Fruit fly (Drosophila melanogaster) whole organism, embryonic: Measurements from ENCODE around the gene CG10274.
A peak's percentile ranks its signal among the peaks of the same experiment; 100 is the strongest.

ENCODE experiments used
- ATbp ChIP-seq: fragments of 200-800 bp; sonication (Bioruptor generic); optimal IDR thresholded peaks from 2 replicates; lab custom pipeline; 2017; ENCODE audit warnings: missing biosample characterization, mild to moderate bottlenecking, missing genetic modification characterization, missing genetic modification reagents
- Ada2b ChIP-seq: fragments of 200-800 bp; sonication (Bioruptor generic); IDR thresholded peaks from 2 replicates; pipeline ENCODE4 v1.3.6; 2022; ENCODE audit warnings: missing biosample characterization, missing genetic modification characterization
- Adf1 ChIP-seq: fragments of 200-800 bp; sonication (Bioruptor generic); IDR thresholded peaks from 2 replicates; pipeline ENCODE4 v1.3.6; 2022; ENCODE audit warnings: missing biosample characterization, missing genetic modification characterization
- Antp ChIP-seq: fragments of 200-800 bp; sonication (Bioruptor generic); optimal IDR thresholded peaks from 3 replicates; lab custom pipeline; 2016; ENCODE audit warnings: missing biosample characterization, missing genetic modification characterization
- Bdp1 ChIP-seq: fragments of 200-800 bp; sonication (Bioruptor generic); optimal IDR thresholded peaks from 3 replicates; lab custom pipeline; 2016; ENCODE audit warnings: missing biosample characterization, missing genetic modification characterization
- Bgb ChIP-seq: fragments of 200-800 bp; sonication (Bioruptor generic); IDR thresholded peaks from 2 replicates; pipeline ENCODE4 v1.3.6; 2022; ENCODE audit warnings: missing biosample characterization, missing genetic modification characterization; ENCODE audit not compliant: partially characterized antibody
- CG10366 ChIP-seq: fragments of 200-800 bp; sonication (Bioruptor generic); IDR thresholded peaks from 2 replicates; pipeline ENCODE4 v1.3.6; 2022; ENCODE audit warnings: missing biosample characterization, missing genetic modification characterization
- CG13424 ChIP-seq: fragments of 200-800 bp; sonication (Bioruptor generic); optimal IDR thresholded peaks from 2 replicates; lab custom pipeline; 2019; ENCODE audit warnings: missing biosample characterization, mild to moderate bottlenecking, missing genetic modification characterization, moderate library complexity
- CG14050 ChIP-seq: fragments of 200-800 bp; sonication (Bioruptor generic); IDR thresholded peaks from 3 replicates; pipeline ENCODE4 v1.3.6; 2022; ENCODE audit warnings: missing biosample characterization, missing genetic modification characterization
- CG14667 ChIP-seq: fragments of 200-800 bp; sonication (Bioruptor generic); IDR thresholded peaks from 2 replicates; pipeline ENCODE4 v1.3.6; 2022; ENCODE audit warnings: missing biosample characterization, missing genetic modification characterization
- CG17328 ChIP-seq: fragments of 200-800 bp; sonication (Bioruptor generic); IDR thresholded peaks from 2 replicates; pipeline ENCODE4 v1.3.6; 2022; ENCODE audit warnings: missing biosample characterization, missing genetic modification characterization
- CG17385 ChIP-seq: fragments of 200-800 bp; sonication (Bioruptor generic); optimal IDR thresholded peaks from 3 replicates; lab custom pipeline; 2018; ENCODE audit warnings: missing biosample characterization, mild to moderate bottlenecking, missing genetic modification characterization
- CG17802 ChIP-seq: fragments of 200-800 bp; sonication (Bioruptor generic); optimal IDR thresholded peaks from 2 replicates; lab custom pipeline; 2018; ENCODE audit warnings: missing biosample characterization, mild to moderate bottlenecking, missing genetic modification characterization, moderate library complexity
- CG17912 ChIP-seq: fragments of 200-800 bp; sonication (Bioruptor generic); optimal IDR thresholded peaks from 2 replicates; lab custom pipeline; 2018; ENCODE audit warnings: missing biosample characterization, mild to moderate bottlenecking, missing genetic modification characterization
- CG2202 ChIP-seq: fragments of 200-800 bp; sonication (Bioruptor generic); optimal IDR thresholded peaks from 2 replicates; lab custom pipeline; 2018; ENCODE audit warnings: missing biosample characterization, mild to moderate bottlenecking, missing genetic modification characterization
- CG31365 ChIP-seq: fragments of 200-800 bp; sonication (Bioruptor generic); optimal IDR thresholded peaks from 2 replicates; lab custom pipeline; 2018; ENCODE audit warnings: missing biosample characterization, mild to moderate bottlenecking, missing genetic modification characterization
- CG33557 ChIP-seq: fragments of 200-800 bp; sonication (Bioruptor generic); optimal IDR thresholded peaks from 2 replicates; lab custom pipeline; 2019; ENCODE audit warnings: missing biosample characterization, mild to moderate bottlenecking, missing genetic modification characterization, moderate library complexity
- CG34376 ChIP-seq: fragments of 200-800 bp; sonication (Bioruptor generic); optimal IDR thresholded peaks from 2 replicates; lab custom pipeline; 2018; ENCODE audit warnings: missing biosample characterization, mild to moderate bottlenecking, missing genetic modification characterization
- CG6654 ChIP-seq: fragments of 200-800 bp; sonication (Bioruptor generic); optimal IDR thresholded peaks from 2 replicates; lab custom pipeline; 2017; ENCODE audit warnings: missing biosample characterization, mild to moderate bottlenecking, missing genetic modification characterization
- CG8388 ChIP-seq: fragments of 200-800 bp; sonication (Bioruptor generic); optimal IDR thresholded peaks from 2 replicates; lab custom pipeline; 2019; ENCODE audit warnings: missing biosample characterization, mild to moderate bottlenecking, missing genetic modification characterization, moderate library complexity
- CG9876 ChIP-seq: fragments of 200-800 bp; sonication (Bioruptor generic); optimal IDR thresholded peaks from 2 replicates; lab custom pipeline; 2016; ENCODE audit warnings: missing biosample characterization, missing genetic modification characterization
- CkIIα-i1 ChIP-seq: fragments of 200-800 bp; sonication (Bioruptor generic); IDR thresholded peaks from 2 replicates; pipeline ENCODE4 v1.3.6; 2022; ENCODE audit warnings: missing biosample characterization, missing genetic modification characterization
- Dad ChIP-seq: fragments of 200-800 bp; sonication (Bioruptor generic); optimal IDR thresholded peaks from 3 replicates; lab custom pipeline; 2016; ENCODE audit warnings: missing biosample characterization, missing genetic modification characterization
- Dek ChIP-seq: fragments of 200-800 bp; sonication (Bioruptor generic); optimal IDR thresholded peaks from 3 replicates; lab custom pipeline; 2019; ENCODE audit warnings: missing biosample characterization, mild to moderate bottlenecking, missing genetic modification characterization, moderate library complexity
- HLH54F ChIP-seq: fragments of 200-800 bp; sonication (Bioruptor generic); optimal IDR thresholded peaks from 3 replicates; lab custom pipeline; 2016; ENCODE audit warnings: missing biosample characterization, missing genetic modification characterization
- Hmr ChIP-seq: fragments of 200-800 bp; sonication (Bioruptor generic); optimal IDR thresholded peaks from 3 replicates; lab custom pipeline; 2017; ENCODE audit warnings: mild to moderate bottlenecking, missing biosample characterization, missing genetic modification reagents, missing genetic modification characterization
- Jarid2 ChIP-seq: fragments of 200-800 bp; sonication (Bioruptor generic); optimal IDR thresholded peaks from 3 replicates; lab custom pipeline; 2017; ENCODE audit warnings: mild to moderate bottlenecking, missing biosample characterization, missing genetic modification reagents, missing genetic modification characterization
- Nf-YB ChIP-seq: fragments of 200-800 bp; sonication (Bioruptor generic); optimal IDR thresholded peaks from 3 replicates; lab custom pipeline; 2019; ENCODE audit warnings: missing biosample characterization, mild to moderate bottlenecking, missing genetic modification characterization, moderate library complexity
- Pdp1 ChIP-seq, 2 experiments: fragments of 200-800 bp; sonication (Bioruptor generic); optimal IDR thresholded peaks; 3 replicates each; lab custom pipeline; 2016; ENCODE audit warnings: missing biosample characterization in 2 of 2, missing genetic modification characterization in 2 of 2, mild to moderate bottlenecking in 1 of 2, moderate library complexity in 1 of 2
- Poxn ChIP-seq: fragments of 200-800 bp; sonication (Bioruptor generic); IDR thresholded peaks from 2 replicates; pipeline ENCODE4 v1.3.6; 2022; ENCODE audit warnings: missing biosample characterization, missing genetic modification characterization
- Ssrp ChIP-seq: fragments of 200-800 bp; sonication (Bioruptor generic); optimal IDR thresholded peaks from 2 replicates; lab custom pipeline; 2018; ENCODE audit warnings: missing biosample characterization, mild to moderate bottlenecking, missing genetic modification characterization, moderate library complexity
- bowl ChIP-seq: fragments of 200-800 bp; sonication (Bioruptor generic); IDR thresholded peaks from 2 replicates; pipeline ENCODE4 v1.3.6; 2022; ENCODE audit warnings: missing biosample characterization, missing genetic modification characterization
- btn ChIP-seq: fragments of 200-800 bp; sonication (Bioruptor generic); optimal IDR thresholded peaks from 2 replicates; lab custom pipeline; 2016; ENCODE audit warnings: missing biosample characterization, missing genetic modification characterization
- cwo ChIP-seq: fragments of 200-800 bp; sonication (Bioruptor generic); optimal IDR thresholded peaks from 3 replicates; lab custom pipeline; 2017; ENCODE audit warnings: missing biosample characterization, missing genetic modification characterization, mild to moderate bottlenecking, moderate library complexity, missing genetic modification reagents
- dan ChIP-seq: fragments of 200-800 bp; sonication (Bioruptor generic); IDR thresholded peaks from 2 replicates; pipeline ENCODE4 v1.3.6; 2022; ENCODE audit warnings: missing biosample characterization, missing genetic modification characterization
- danr ChIP-seq: fragments of 200-800 bp; sonication (Bioruptor generic); IDR thresholded peaks from 2 replicates; pipeline ENCODE4 v1.3.6; 2022; ENCODE audit warnings: missing biosample characterization, missing genetic modification characterization
- dmrt11E ChIP-seq: fragments of 200-800 bp; sonication (Bioruptor generic); optimal IDR thresholded peaks from 3 replicates; lab custom pipeline; 2018; ENCODE audit warnings: missing biosample characterization, mild to moderate bottlenecking, missing genetic modification characterization, moderate library complexity
- fd102C ChIP-seq: fragments of 200-800 bp; sonication (Bioruptor generic); optimal IDR thresholded peaks from 2 replicates; lab custom pipeline; 2018; ENCODE audit warnings: missing biosample characterization, mild to moderate bottlenecking, missing genetic modification characterization, moderate library complexity
- fd3F ChIP-seq: fragments of 200-800 bp; sonication (Bioruptor generic); optimal IDR thresholded peaks from 2 replicates; lab custom pipeline; 2018; ENCODE audit warnings: missing biosample characterization, mild to moderate bottlenecking, missing genetic modification characterization, moderate library complexity
- gsb ChIP-seq: fragments of 200-800 bp; sonication (Bioruptor generic); IDR thresholded peaks from 2 replicates; pipeline ENCODE4 v1.3.6; 2022; ENCODE audit warnings: missing biosample characterization, missing genetic modification characterization
- gt ChIP-seq: fragments of 200-800 bp; sonication (Bioruptor generic); IDR thresholded peaks from 2 replicates; pipeline ENCODE4 v1.3.6; 2022; ENCODE audit warnings: missing biosample characterization, missing genetic modification characterization
- jigr1 ChIP-seq: fragments of 200-800 bp; sonication (Bioruptor generic); IDR thresholded peaks from 3 replicates; pipeline ENCODE4 v1.3.6; 2022; ENCODE audit warnings: missing biosample characterization, missing genetic modification characterization
- knrl ChIP-seq: fragments of 200-800 bp; sonication (Bioruptor generic); IDR thresholded peaks from 3 replicates; pipeline ENCODE4 v1.3.6; 2022; ENCODE audit warnings: missing biosample characterization, missing genetic modification characterization; ENCODE audit not compliant: partially characterized antibody
- psq ChIP-seq: fragments of 200-800 bp; sonication (Bioruptor generic); optimal IDR thresholded peaks from 2 replicates; lab custom pipeline; 2017; ENCODE audit warnings: missing biosample characterization, missing genetic modification characterization
- row ChIP-seq: fragments of 200-800 bp; sonication (Bioruptor generic); IDR thresholded peaks from 3 replicates; pipeline ENCODE4 v1.3.6; 2022; ENCODE audit warnings: missing biosample characterization, missing genetic modification characterization
- shn ChIP-seq: fragments of 200-800 bp; sonication (Bioruptor generic); optimal IDR thresholded peaks from 3 replicates; lab custom pipeline; 2016; ENCODE audit warnings: missing biosample characterization, missing genetic modification characterization
- slp2 ChIP-seq: fragments of 200-800 bp; sonication (Bioruptor generic); optimal IDR thresholded peaks from 2 replicates; lab custom pipeline; 2016; ENCODE audit warnings: missing biosample characterization, missing genetic modification characterization
- stc ChIP-seq: fragments of 200-800 bp; sonication (Bioruptor generic); IDR thresholded peaks from 2 replicates; pipeline ENCODE4 v1.3.6; 2022; ENCODE audit warnings: missing biosample characterization, missing genetic modification characterization
- zfh2 ChIP-seq: fragments of 200-800 bp; sonication (Bioruptor generic); optimal IDR thresholded peaks from 2 replicates; lab custom pipeline; 2016; ENCODE audit warnings: missing biosample characterization, missing genetic modification characterization

Gene CG10274

DNA sequence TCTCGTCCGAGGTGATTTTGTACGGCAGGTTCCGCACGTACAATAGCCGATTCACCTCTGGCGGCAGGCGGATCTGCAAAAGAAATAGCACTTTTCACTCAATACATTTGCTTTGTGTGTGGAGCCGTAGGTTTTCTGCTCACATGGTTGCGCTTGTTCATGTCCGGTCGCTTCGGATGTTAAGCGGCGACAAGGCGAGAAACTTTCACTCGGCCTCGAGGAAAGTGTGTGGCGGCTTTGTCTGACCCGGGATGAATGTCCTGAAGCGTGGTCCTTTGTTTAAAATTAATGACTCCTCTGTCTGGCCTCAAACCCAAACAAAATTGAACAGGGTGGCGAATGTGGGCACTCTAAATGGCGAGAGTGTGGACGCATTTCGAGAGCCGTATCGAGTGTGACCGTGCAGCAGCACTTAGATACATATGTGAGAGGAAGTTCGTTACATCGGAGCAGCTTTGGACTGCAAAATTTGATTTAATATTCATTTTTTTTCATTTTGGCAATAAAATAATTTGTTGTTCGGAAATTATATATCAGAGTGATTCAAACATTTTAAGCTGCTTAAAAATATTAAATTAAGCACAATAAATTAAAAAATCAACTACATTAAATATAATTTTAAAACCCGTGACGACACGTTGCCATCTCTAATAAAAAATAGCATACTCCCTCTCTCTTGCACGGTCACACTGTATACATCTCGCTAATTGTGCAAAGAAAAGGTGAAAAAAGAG is 11.4 kb upstream of the CG10274 start, which contains the start of the genes Sf3b6 and Tnpo (continued):
- TF ChIP-seq dan: peak; percentile 49; the same call in 1 of the 2 replicates
- peak; percentile 62 for TF ChIP-seq shn (GFP tag; lab: Kevin White, UChicago)
- peak; percentile 65 for TF ChIP-seq CG34376
- peak; percentile 83 for TF ChIP-seq CG33557 (GFP tag; lab: Kevin White, UChicago)
- TF ChIP-seq CG17912 (GFP tag; lab: Kevin White, UChicago): no peak
- peak; percentile 31 for TF ChIP-seq slp2 (GFP tag; lab: Kevin White, UChicago)
- peak; percentile 68 for TF ChIP-seq cwo (GFP tag; lab: Kevin White, UChicago)
- TF ChIP-seq bowl (GFP tag; lab: Robert Waterston, UW): no peak
- TF ChIP-seq fd102C: no peak
- peak; percentile 71; the same call in 1 of the 2 replicates for TF ChIP-seq danr (GFP tag; lab: Robert Waterston, UW)
- peak; percentile 79 for TF ChIP-seq zfh2
- TF ChIP-seq CG31365 (tag; lab: Kevin White, UChicago): no peak
- TF ChIP-seq CG17802: peak; percentile 47
- TF ChIP-seq Jarid2: no peak
- no peak for TF ChIP-seq ATbp
- peak; percentile 64 for TF ChIP-seq CG9876 (GFP tag; lab: Kevin White, UChicago)
- TF ChIP-seq CG17328 (GFP tag; lab: Robert Waterston, UW): peak; percentile 57
- TF ChIP-seq knrl (GFP tag; lab: Robert Waterston, UW): peak; percentile 76
- peak; percentile 54 for TF ChIP-seq CG2202 (tag; lab: Kevin White, UChicago)
- no peak for TF ChIP-seq Dek
- peak; percentile 90 for TF ChIP-seq CG13424
- peak; percentile 87 for TF ChIP-seq Ssrp (tag; lab: Kevin White, UChicago)
- TF ChIP-seq dmrt11E (tag; lab: Kevin White, UChicago): peak; percentile 86
- peak; percentile 85 for TF ChIP-seq jigr1 (GFP tag; lab: Robert Waterston, UW)
- TF ChIP-seq Dad (GFP tag; lab: Kevin White, UChicago): peak; percentile 12
- TF ChIP-seq Nf-YB (GFP tag; lab: Kevin White, UChicago): no peak
- peak; percentile 61 for TF ChIP-seq Antp (GFP tag; lab: Kevin White, UChicago)
- peak; percentile 27; the same call in 1 of the 2 replicates for TF ChIP-seq gt (GFP tag; lab: Robert Waterston, UW)
- TF ChIP-seq Pdp1 (GFP tag; optimal IDR thresholded peaks at IDR 0.05; lab: Kevin White, UChicago): peak; percentile 59 to 77
- TF ChIP-seq gsb (GFP tag; lab: Robert Waterston, UW): peak; percentile 58
- TF ChIP-seq CG17385 (GFP tag; lab: Kevin White, UChicago): no peak
- TF ChIP-seq CG14050 (GFP tag; lab: Robert Waterston, UW): peak; percentile 62; the same call in 2 of the 3 replicates
- TF ChIP-seq fd3F: peak; percentile 74
- TF ChIP-seq CG6654 (GFP tag; lab: Kevin White, UChicago): no peak
- peak; percentile 77 for TF ChIP-seq HLH54F (GFP tag; lab: Kevin White, UChicago)
- TF ChIP-seq Adf1 (GFP tag; lab: Robert Waterston, UW): peak; percentile 39
- peak; percentile 56; the same call in 1 of the 2 replicates for TF ChIP-seq Bgb (GFP tag; lab: Robert Waterston, UW)
- peak; percentile 86 for TF ChIP-seq CG10366 (GFP tag; lab: Robert Waterston, UW)
- TF ChIP-seq Hmr: no peak
- peak; percentile 24; the same call in 1 of the 2 replicates for TF ChIP-seq Poxn (GFP tag; lab: Robert Waterston, UW)
- TF ChIP-seq CG14667: peak; percentile 78
- no peak for TF ChIP-seq btn (GFP tag; lab: Kevin White, UChicago)
- TF ChIP-seq Bdp1 (GFP tag; lab: Kevin White, UChicago): peak; percentile 63
- TF ChIP-seq row (GFP tag; lab: Robert Waterston, UW): peak; percentile 96
- peak; percentile 58 for TF ChIP-seq psq
- peak; percentile 60; the same call in 1 of the 2 replicates for TF ChIP-seq stc (GFP tag; lab: Robert Waterston, UW)
- TF ChIP-seq Ada2b (GFP tag; lab: Robert Waterston, UW): peak; percentile 70
- TF ChIP-seq CkIIα-i1 (GFP tag; lab: Robert Waterston, UW): no peak
- TF ChIP-seq CG8388: no peak
